Worm (Caenorhabditis elegans): ENCODE measurements around the gene ptd-2.

- TF ChIP-seq lin-13 (GFP tag; optimal IDR thresholded peaks at IDR 0.05) (no peak), dmd-4 (tag; optimal IDR thresholded peaks at IDR 0.05) (no peak), snpc-4 (tag; optimal IDR thresholded peaks at IDR 0.05) (no peak), unc-39 (tag; optimal IDR thresholded peaks at IDR 0.05) (no peak), unc-62 (GFP tag; optimal IDR thresholded peaks at IDR 0.05) (no peak), nhr-77 (tag; optimal IDR thresholded peaks at IDR 0.05) (no peak), ZK546.5 (tag; optimal IDR thresholded peaks at IDR 0.05) (no peak), nhr-12 (tag; optimal IDR thresholded peaks at IDR 0.05) (no peak), skn-1 (tag; optimal IDR thresholded peaks at IDR 0.05) (no peak), egl-27 (tag; optimal IDR thresholded peaks at IDR 0.05) (no peak)
Observed at ce11 chrV:9270442-9270841, 20.4 kb downstream of the ptd-2 start.

Measured in whole organism, L2 larva.